Fruit fly (Drosophila melanogaster): ENCODE data around the gene CG7457.

DNA sequence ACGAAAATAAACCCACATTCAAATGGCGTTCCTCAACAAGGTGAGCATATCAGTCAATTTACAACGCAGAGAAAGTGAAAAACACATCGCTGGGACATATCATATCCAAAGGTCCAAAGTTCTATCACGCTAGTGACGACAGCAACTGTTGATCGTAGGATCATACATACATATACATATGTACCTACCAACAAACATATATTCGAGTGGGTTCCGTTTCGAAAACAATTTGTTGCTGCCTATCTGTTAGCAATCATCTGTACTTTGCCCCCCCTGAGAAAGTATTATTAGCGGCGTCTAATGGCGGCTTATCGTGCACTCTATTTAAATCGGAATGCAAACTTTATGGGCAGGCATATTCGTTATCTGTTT is 6.9 kb downstream of the CG7457 start:
- no peak for TF ChIP-seq usp (GFP tag; optimal IDR thresholded peaks at IDR 0.05)
- no peak for TF ChIP-seq CG8478 (optimal IDR thresholded peaks at IDR 0.05)
- TF ChIP-seq psq (optimal IDR thresholded peaks at IDR 0.05), result no peak
- TF ChIP-seq pan (optimal IDR thresholded peaks at IDR 0.05), result no peak
